Worm (Caenorhabditis elegans) whole organism, early embryonic: ENCODE data around the gene let-268.

Source experiments
- B0310.2 ChIP-seq: sonication (generic microtip); optimal IDR thresholded peaks from 2 replicates; lab custom pipeline; 2016; ENCODE audit warnings: mild to moderate bottlenecking, missing genetic modification characterization, missing compliant biosample characterization
- F13C5.2 ChIP-seq: sonication (generic microtip); optimal IDR thresholded peaks from 2 replicates; lab custom pipeline; 2017; ENCODE audit warnings: mild to moderate bottlenecking, missing genetic modification characterization, inconsistent platforms, missing compliant biosample characterization
- aly-1 ChIP-seq: sonication (generic microtip); optimal IDR thresholded peaks from 2 replicates; lab custom pipeline; 2016; ENCODE audit warnings: missing genetic modification characterization, missing compliant biosample characterization
- ama-1 ChIP-seq: fragments of 150-350 bp; optimal IDR thresholded peaks from 2 replicates; lab custom pipeline; 2014
- ceh-13 ChIP-seq: fragments of 200-800 bp; sonication (Bioruptor generic); optimal IDR thresholded peaks from 2 replicates; lab custom pipeline; 2018; ENCODE audit warnings: mild to moderate bottlenecking, missing genetic modification characterization, missing compliant biosample characterization
- ceh-36 ChIP-seq: sonication (generic microtip); optimal IDR thresholded peaks from 2 replicates; lab custom pipeline; 2016; ENCODE audit warnings: missing genetic modification characterization, inconsistent platforms, missing compliant biosample characterization
- ets-7 ChIP-seq: sonication (generic microtip); optimal IDR thresholded peaks from 2 replicates; lab custom pipeline; 2016; ENCODE audit warnings: missing genotype, missing genetic modification characterization, missing compliant biosample characterization
- flt-1 ChIP-seq: fragments of 200-800 bp; sonication (Bioruptor generic); IDR thresholded peaks from 2 replicates; pipeline ENCODE4 v1.3.6; 2022; ENCODE audit warnings: missing genetic modification characterization, missing compliant biosample characterization
- hmbx-1 ChIP-seq: sonication (generic microtip); optimal IDR thresholded peaks from 2 replicates; lab custom pipeline; 2016; ENCODE audit warnings: mild to moderate bottlenecking, missing genetic modification characterization, missing compliant biosample characterization
- hmg-4 ChIP-seq: fragments of 200-800 bp; sonication (Bioruptor generic); optimal IDR thresholded peaks from 2 replicates; lab custom pipeline; 2018; ENCODE audit warnings: mild to moderate bottlenecking, missing genetic modification characterization, missing compliant biosample characterization
- hnd-1 ChIP-seq: sonication (generic microtip); optimal IDR thresholded peaks from 2 replicates; lab custom pipeline; 2016; ENCODE audit warnings: missing genetic modification characterization, missing compliant biosample characterization
- pes-1 ChIP-seq: fragments of 200-800 bp; sonication (Bioruptor generic); IDR thresholded peaks from 2 replicates; pipeline ENCODE4 v1.3.6; 2022; ENCODE audit warnings: missing genetic modification reagents, missing genetic modification characterization, missing compliant biosample characterization
- scrt-1 ChIP-seq: fragments of 200-800 bp; sonication (Bioruptor generic); IDR thresholded peaks from 2 replicates; pipeline ENCODE4 v1.3.6; 2022; ENCODE audit warnings: missing genetic modification characterization, missing compliant biosample characterization
- sea-1 ChIP-seq: fragments of 200-800 bp; sonication (Bioruptor generic); conservative IDR thresholded peaks from 2 replicates; pipeline ENCODE4 v1.3.6; 2022; ENCODE audit warnings: missing genetic modification characterization, missing compliant biosample characterization
- tbx-11 ChIP-seq: fragments of 200-800 bp; sonication (Bioruptor generic); IDR thresholded peaks from 2 replicates; pipeline ENCODE4 v1.3.6; 2022; ENCODE audit warnings: missing genetic modification characterization, missing compliant biosample characterization
- tbx-37 ChIP-seq: fragments of 200-800 bp; sonication (Bioruptor generic); conservative IDR thresholded peaks from 2 replicates; pipeline ENCODE4 v1.3.6; 2022; ENCODE audit warnings: missing genetic modification reagents, missing genetic modification characterization, missing compliant biosample characterization
- tra-4 ChIP-seq: sonication (generic microtip); optimal IDR thresholded peaks from 2 replicates; lab custom pipeline; 2017; ENCODE audit warnings: missing genetic modification characterization, missing compliant biosample characterization

Gene let-268

DNA sequence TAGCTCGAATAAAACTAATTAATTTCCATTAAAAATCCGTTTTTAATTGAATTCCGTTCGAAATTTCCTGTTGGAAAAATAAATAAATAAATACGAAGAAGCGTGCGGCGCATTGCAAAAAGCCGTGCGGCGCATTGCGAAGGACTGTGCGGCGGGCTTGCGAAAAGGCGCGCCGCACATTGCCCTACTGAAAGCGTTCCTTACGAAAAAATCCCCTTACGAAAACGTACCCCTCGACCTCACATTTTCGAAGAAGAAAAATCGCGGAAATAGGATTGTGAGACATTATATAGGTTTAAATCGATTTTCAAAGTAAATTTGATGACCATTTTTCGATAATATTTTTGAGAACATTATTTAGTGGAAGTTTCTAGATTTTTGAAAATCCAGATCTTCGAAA, 5.0 kb downstream of the let-268 start:
- peak; percentile 63; the same call in 1 of the 2 replicates for TF ChIP-seq sea-1
- TF ChIP-seq tbx-11: peak; percentile 77; the same call in 1 of the 2 replicates
- TF ChIP-seq scrt-1 (GFP tag; lab: Robert Waterston, UW): peak; percentile 66; the same call in 1 of the 2 replicates
- peak; percentile 81 for TF ChIP-seq pes-1
- peak; percentile 49; the same call in 1 of the 2 replicates for TF ChIP-seq tbx-37

ce11 chrII:10033163-10033871, 6.5 kb downstream of the let-268 start, which contains the start of gene mtcu-2:
mtcu-2 (minus strand) TSS chrII:10033213.
- TF ChIP-seq tbx-11: peak; percentile 79
- TF ChIP-seq sea-1: peak; percentile 94
- TF ChIP-seq scrt-1 (GFP tag; lab: Robert Waterston, UW): peak; percentile 81
- TF ChIP-seq tbx-37: peak; percentile 85
- TF ChIP-seq flt-1 (GFP tag; lab: Robert Waterston, UW): peak; percentile 76
- peak; percentile 39 for TF ChIP-seq F13C5.2 (tag; lab: Kevin White, UChicago)
- peak; percentile 91 for TF ChIP-seq pes-1

DNA sequence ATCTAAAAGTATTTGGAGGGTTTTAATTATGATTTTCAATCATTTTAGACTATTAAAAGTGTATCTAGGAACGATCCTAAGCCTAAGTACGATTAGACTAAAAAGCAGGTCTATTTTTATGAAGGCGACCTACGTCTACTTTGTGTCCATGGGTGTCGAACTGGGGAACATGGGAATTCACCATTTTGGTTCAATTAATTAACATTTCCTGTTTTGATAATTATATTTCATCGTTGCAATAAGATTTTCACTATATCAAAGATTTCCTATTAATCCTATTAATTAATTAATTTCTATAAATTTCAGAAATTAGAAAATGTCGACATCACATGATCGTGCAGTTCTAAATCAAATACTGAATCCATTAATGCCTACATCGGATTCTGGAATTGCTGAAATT, 9.9 kb downstream of the let-268 start, which contains the start of gene ttc-36:
ttc-36 (plus strand) TSS at position 301 of the 400 bp plus-strand sequence.
- TF ChIP-seq B0310.2 (tag; lab: Kevin White, UChicago): no peak
- no peak for TF ChIP-seq hmbx-1
- no peak for TF ChIP-seq tra-4 (tag; lab: Kevin White, UChicago)
- no peak for TF ChIP-seq hnd-1
- TF ChIP-seq scrt-1 (GFP tag; lab: Robert Waterston, UW): no peak
- no peak for TF ChIP-seq sea-1
- TF ChIP-seq F13C5.2 (tag; lab: Kevin White, UChicago): no peak
- no peak for TF ChIP-seq ets-7 (tag; lab: Kevin White, UChicago)
- TF ChIP-seq ceh-36 (tag; lab: Kevin White, UChicago): no peak
- no peak for TF ChIP-seq ama-1 (lab: Kevin White, UChicago)
- no peak for TF ChIP-seq aly-1 (tag; lab: Kevin White, UChicago)
- TF ChIP-seq tbx-37: no peak

- TF ChIP-seq hnd-1: no peak
- no peak for TF ChIP-seq ets-7 (tag; lab: Kevin White, UChicago)
Observed at ce11 chrII:10029044-10029443, 10.7 kb downstream of the let-268 start.

DNA sequence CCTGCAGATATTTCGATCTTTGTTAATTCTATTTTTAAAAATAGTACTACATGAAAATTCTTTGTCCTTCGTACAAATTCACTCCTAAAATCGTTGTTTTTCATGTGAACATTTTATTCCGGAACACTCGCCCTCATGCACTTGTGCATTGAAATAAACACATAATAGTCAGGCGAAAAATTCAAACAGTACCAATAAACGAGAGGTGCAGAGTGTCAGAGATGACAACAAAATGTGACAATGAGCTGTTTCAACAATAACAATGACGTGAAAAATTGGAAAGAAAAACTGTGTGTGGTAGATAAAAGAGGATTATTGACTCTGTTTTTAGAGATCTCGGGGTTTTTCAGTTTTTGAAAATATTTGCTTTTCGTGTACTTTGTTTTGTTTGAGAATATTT, 11.6 kb downstream of the let-268 start, which contains the start of gene F52H3.6:
F52H3.6 (minus strand) TSS at position 228 of the 400 bp plus-strand sequence.
- no peak for TF ChIP-seq hmg-4 (GFP tag; lab: Kevin White, UChicago)
- no peak for TF ChIP-seq sea-1
- TF ChIP-seq ama-1 (lab: Kevin White, UChicago): no peak

DNA sequence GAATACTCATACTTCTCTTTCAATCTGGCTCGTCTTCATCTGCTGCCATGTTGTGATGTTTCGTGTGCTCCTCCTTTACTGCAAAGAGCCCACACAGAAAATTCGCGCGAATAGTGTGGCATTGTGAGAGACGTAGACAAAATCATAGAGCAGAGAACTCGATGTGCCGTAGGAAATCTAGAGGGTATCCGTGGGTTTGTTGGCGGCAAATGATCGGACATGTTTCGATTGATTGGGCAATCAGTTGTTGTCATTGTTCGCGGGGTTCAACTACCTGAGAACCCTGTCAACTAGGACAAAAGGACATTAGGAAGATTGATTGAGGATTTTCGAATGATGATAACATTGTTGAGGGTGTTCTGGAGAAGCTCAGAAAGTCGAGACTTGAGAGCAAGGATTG, 14.7 kb downstream of the let-268 start:
- TF ChIP-seq hmg-4 (GFP tag; lab: Kevin White, UChicago) (no peak), ets-7 (tag; lab: Kevin White, UChicago) (no peak), sea-1 (no peak), B0310.2 (tag; lab: Kevin White, UChicago) (no peak), aly-1 (tag; lab: Kevin White, UChicago) (no peak), scrt-1 (GFP tag; lab: Robert Waterston, UW) (no peak), pes-1 (no peak), flt-1 (GFP tag; lab: Robert Waterston, UW) (no peak), hnd-1 (no peak), F13C5.2 (tag; lab: Kevin White, UChicago) (no peak), hmbx-1 (no peak), tbx-37 (no peak), tbx-11 (no peak), ceh-36 (tag; lab: Kevin White, UChicago) (no peak), ama-1 (lab: Kevin White, UChicago) (no peak)

DNA sequence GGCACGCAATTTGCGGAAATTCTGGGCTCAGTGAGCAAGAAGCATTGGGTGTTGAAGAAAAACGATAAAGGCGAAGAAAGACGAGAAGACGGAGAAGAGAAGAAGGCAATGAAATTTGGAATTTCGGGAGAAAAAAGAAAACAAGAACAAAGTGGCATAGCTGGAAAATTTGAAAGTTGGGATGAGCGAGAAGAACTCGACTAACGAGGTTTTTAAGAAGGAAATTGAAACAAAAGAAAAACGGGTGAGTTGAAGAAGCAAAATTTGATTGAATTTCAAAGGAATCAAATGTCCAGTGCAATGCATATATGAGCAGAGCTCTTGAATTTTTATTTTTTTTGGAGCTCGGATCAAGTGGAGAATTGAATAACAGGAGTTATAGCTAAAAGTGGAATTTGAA, 18.0 kb downstream of the let-268 start:
- TF ChIP-seq ceh-36 (tag; lab: Kevin White, UChicago): no peak
- no peak for TF ChIP-seq sea-1
- TF ChIP-seq flt-1 (GFP tag; lab: Robert Waterston, UW): no peak
- TF ChIP-seq pes-1: no peak
- no peak for TF ChIP-seq hmbx-1
- no peak for TF ChIP-seq F13C5.2 (tag; lab: Kevin White, UChicago)
- no peak for TF ChIP-seq aly-1 (tag; lab: Kevin White, UChicago)
- TF ChIP-seq ama-1 (lab: Kevin White, UChicago): no peak
- TF ChIP-seq tbx-37: no peak
- no peak for TF ChIP-seq scrt-1 (GFP tag; lab: Robert Waterston, UW)

ce11 chrII:10019669-10020068, 20.1 kb downstream of the let-268 start:
- TF ChIP-seq tbx-11 (no peak), ceh-13 (GFP tag; lab: Kevin White, UChicago) (no peak), F13C5.2 (tag; lab: Kevin White, UChicago) (no peak), ama-1 (lab: Kevin White, UChicago) (no peak), aly-1 (tag; lab: Kevin White, UChicago) (no peak), hmg-4 (GFP tag; lab: Kevin White, UChicago) (no peak), hnd-1 (no peak), ets-7 (tag; lab: Kevin White, UChicago) (no peak), scrt-1 (GFP tag; lab: Robert Waterston, UW) (no peak), tbx-37 (no peak), flt-1 (GFP tag; lab: Robert Waterston, UW) (no peak), sea-1 (no peak), ceh-36 (tag; lab: Kevin White, UChicago) (no peak), pes-1 (no peak), tra-4 (tag; lab: Kevin White, UChicago) (no peak), B0310.2 (tag; lab: Kevin White, UChicago) (no peak), hmbx-1 (no peak)
